Worm (Caenorhabditis elegans): ENCODE measurements around the gene C25E10.4.

The C25E10.4 gene

DNA sequence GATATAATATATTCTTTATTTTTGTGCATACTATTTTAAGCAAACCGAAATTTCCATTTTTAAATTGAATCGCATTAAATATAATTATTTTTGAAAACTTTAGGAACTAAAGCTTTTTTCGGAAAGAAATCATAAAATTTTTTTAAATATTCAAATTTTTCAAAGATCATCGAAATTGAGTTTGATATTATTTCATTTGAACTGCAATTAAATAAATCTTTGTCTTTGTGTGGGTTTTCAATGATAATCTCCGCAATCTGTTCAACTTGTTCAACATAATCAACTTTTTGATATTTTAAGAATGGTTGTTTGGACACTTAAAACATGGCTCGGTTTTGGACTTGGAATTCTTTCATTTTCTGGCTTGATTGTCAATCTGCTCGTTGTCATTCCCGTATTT lies 24.2 kb upstream of the C25E10.4 start, which contains the start of gene srx-2 (continued):
- no peak for TF ChIP-seq egl-13 (tag; optimal IDR thresholded peaks at IDR 0.05)

DNA sequence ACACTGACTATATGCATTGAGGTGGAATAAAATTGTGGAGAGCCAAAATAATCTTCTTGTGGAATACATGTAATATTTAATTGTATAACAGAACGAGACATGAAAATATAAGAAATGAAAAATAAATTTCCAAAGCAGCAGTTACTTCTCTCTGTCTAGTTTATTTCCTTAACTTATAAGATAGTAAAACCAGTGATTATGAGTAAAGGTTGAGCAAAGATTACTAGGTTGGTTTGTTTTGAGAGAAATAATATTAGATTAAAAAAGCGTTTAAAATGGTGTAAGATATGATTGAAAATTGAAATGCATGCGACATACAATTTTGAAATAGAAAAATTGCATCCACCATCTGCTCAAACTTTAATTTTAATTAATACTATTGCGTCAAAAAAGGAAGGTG lies 19.6 kb upstream of the C25E10.4 start, which contains the start of gene srh-201:
Gene srh-201 (minus strand): TSS at position 101 of the 400 bp plus-strand sequence.
- TF ChIP-seq aly-2 (tag; optimal IDR thresholded peaks at IDR 0.05) = no peak

DNA sequence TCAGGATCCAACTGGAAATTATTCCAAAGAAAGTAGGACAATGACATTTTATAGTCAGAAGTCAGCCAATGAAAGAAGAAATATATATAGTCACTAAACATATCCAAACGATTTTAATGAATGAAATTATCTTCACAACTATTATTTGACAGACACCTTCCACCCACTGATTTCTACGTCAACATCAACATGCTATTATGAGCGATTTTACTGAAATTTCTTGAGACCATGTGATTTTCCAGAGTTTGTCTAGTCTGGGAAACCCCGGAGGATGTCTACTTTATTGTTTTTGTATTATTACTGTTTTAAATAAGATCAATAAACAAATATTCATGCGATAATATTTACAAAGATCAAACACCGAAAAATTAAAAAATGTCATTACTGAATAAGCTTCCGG lies 17.8 kb upstream of the C25E10.4 start, which contains the start of gene srt-18:
Gene srt-18 (minus strand): TSS at position 101 of the 400 bp plus-strand sequence.
- no peak for TF ChIP-seq dpl-1 (GFP tag; optimal IDR thresholded peaks at IDR 0.05)
- TF ChIP-seq fkh-10 (GFP tag; optimal IDR thresholded peaks at IDR 0.05) = no peak
- no peak for TF ChIP-seq fkh-4 (tag; optimal IDR thresholded peaks at IDR 0.05; ENCODE audit: borderline replicate concordance)
- no peak for TF ChIP-seq ceh-8 (GFP tag; optimal IDR thresholded peaks at IDR 0.05)
- TF ChIP-seq pax-3 (tag; optimal IDR thresholded peaks at IDR 0.05) = no peak
- no peak for TF ChIP-seq nhr-71 (tag; optimal IDR thresholded peaks at IDR 0.05)
- TF ChIP-seq hlh-17 (GFP tag; optimal IDR thresholded peaks at IDR 0.05; ENCODE audit: borderline replicate concordance) = no peak
- TF ChIP-seq alr-1 (tag; optimal IDR thresholded peaks at IDR 0.05; ENCODE audit: borderline replicate concordance) = no peak
- TF ChIP-seq Y116A8C.19 (tag; optimal IDR thresholded peaks at IDR 0.05; ENCODE audit: borderline replicate concordance) = no peak
- no peak for TF ChIP-seq nhr-90 (tag; optimal IDR thresholded peaks at IDR 0.05; ENCODE audit: poor library complexity)
- no peak for TF ChIP-seq nhr-76 (tag; optimal IDR thresholded peaks at IDR 0.05)
- TF ChIP-seq xbp-1 (tag; optimal IDR thresholded peaks at IDR 0.05) = no peak
- TF ChIP-seq sox-4 (tag; optimal IDR thresholded peaks at IDR 0.05) = no peak
- TF ChIP-seq lin-14 (GFP tag; optimal IDR thresholded peaks at IDR 0.05) = no peak
- TF ChIP-seq unc-130 (tag; optimal IDR thresholded peaks at IDR 0.05) = no peak
- TF ChIP-seq C34B4.2 (tag; optimal IDR thresholded peaks at IDR 0.05) = no peak
- TF ChIP-seq nhr-47 (tag; optimal IDR thresholded peaks at IDR 0.05) = no peak
- no peak for TF ChIP-seq ceh-82 (tag; optimal IDR thresholded peaks at IDR 0.05)
- no peak for TF ChIP-seq mef-2 (tag; optimal IDR thresholded peaks at IDR 0.05)
- TF ChIP-seq tbx-2 (tag; optimal IDR thresholded peaks at IDR 0.05) = no peak

ce11 chrV:9016479-9016878 lies 16.9 kb upstream of the C25E10.4 start, which contains the start of gene oac-40:
oac-40 (plus strand) TSS chrV:9016779.
- TF ChIP-seq nhr-84 (tag; optimal IDR thresholded peaks at IDR 0.05) (no peak), nhr-47 (tag; optimal IDR thresholded peaks at IDR 0.05) (no peak), nhr-237 (tag; optimal IDR thresholded peaks at IDR 0.05) (no peak), mep-1 (tag; optimal IDR thresholded peaks at IDR 0.05) (no peak), isw-1 (GFP tag; IDR thresholded peaks at IDR 0.05) (no peak), nhr-90 (tag; optimal IDR thresholded peaks at IDR 0.05; ENCODE audit: poor library complexity) (no peak), irx-1 (tag; optimal IDR thresholded peaks at IDR 0.05) (no peak), lin-35 (GFP tag; optimal IDR thresholded peaks at IDR 0.05) (no peak), pax-3 (tag; optimal IDR thresholded peaks at IDR 0.05) (no peak), pag-3 (tag; optimal IDR thresholded peaks at IDR 0.05; ENCODE audit: borderline replicate concordance, insufficient read depth) (no peak)

DNA sequence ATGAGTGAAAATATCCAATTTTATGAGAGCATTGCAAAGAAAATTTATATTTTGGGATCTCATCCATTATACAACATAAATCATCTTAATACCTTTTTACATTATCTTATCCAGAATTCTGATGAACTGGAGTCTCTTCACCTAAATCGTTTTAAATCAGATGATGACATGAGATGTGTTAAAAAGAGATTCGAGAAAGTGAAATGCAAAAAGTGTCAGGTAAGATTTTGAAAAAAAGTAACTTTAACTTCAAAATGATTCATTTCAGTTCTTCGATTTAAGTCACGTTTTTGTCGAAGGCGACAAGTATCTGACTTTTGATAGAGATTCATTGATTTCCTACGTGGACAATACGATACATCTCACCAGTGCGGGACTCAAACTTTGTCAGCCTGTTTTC lies 14.5 kb upstream of the C25E10.4 start:
- TF ChIP-seq mab-9 (GFP tag; IDR thresholded peaks at IDR 0.05) (no peak), C16A3.4 (tag; optimal IDR thresholded peaks at IDR 0.05) (no peak), nhr-85 (tag) (no peak), lin-39 (tag; optimal IDR thresholded peaks at IDR 0.05) (no peak), unc-130 (tag; optimal IDR thresholded peaks at IDR 0.05) (no peak), ceh-90 (tag; optimal IDR thresholded peaks at IDR 0.05) (no peak), ceh-88 (GFP tag; IDR thresholded peaks at IDR 0.05) (no peak), blmp-1 (tag; optimal IDR thresholded peaks at IDR 0.05) (no peak), hlh-17 (GFP tag; optimal IDR thresholded peaks at IDR 0.05; ENCODE audit: borderline replicate concordance) (no peak), swsn-7 (tag; optimal IDR thresholded peaks at IDR 0.05) (no peak), nhr-76 (tag; optimal IDR thresholded peaks at IDR 0.05) (no peak)

Data from whole organism, L1 larva.